Worm (Caenorhabditis elegans): ENCODE data around the gene gcy-36.

ce11 chrX:15465050-15465449 lies 13.8 kb upstream of the gcy-36 start:
- TF ChIP-seq C34B4.2 (tag; optimal IDR thresholded peaks at IDR 0.05) (no peak), sptf-1 (tag; optimal IDR thresholded peaks at IDR 0.05) (no peak), lin-14 (GFP tag; optimal IDR thresholded peaks at IDR 0.05) (no peak), mep-1 (tag; optimal IDR thresholded peaks at IDR 0.05) (no peak), fos-1 (tag; optimal IDR thresholded peaks at IDR 0.05) (no peak), aly-2 (tag; optimal IDR thresholded peaks at IDR 0.05) (no peak), nhr-11 (tag; optimal IDR thresholded peaks at IDR 0.05) (no peak), nhr-76 (tag; optimal IDR thresholded peaks at IDR 0.05) (no peak), unc-62 (GFP tag; optimal IDR thresholded peaks at IDR 0.05) (no peak), lin-35 (GFP tag; optimal IDR thresholded peaks at IDR 0.05) (no peak), fkh-4 (tag; optimal IDR thresholded peaks at IDR 0.05; ENCODE audit: borderline replicate concordance) (no peak), efl-1 (optimal IDR thresholded peaks at IDR 0.05) (no peak), efl-1 (GFP tag; optimal IDR thresholded peaks at IDR 0.05 in 1 of 2) (no peak)
